Fruit fly (Drosophila melanogaster) whole organism: Measurements from ENCODE around the gene CG7091.

Source experiments
- Dll ChIP-seq: fragments of >200 bp; optimal IDR thresholded peaks from 2 replicates; lab custom pipeline; 2017
- EcR ChIP-seq, 2 experiments: fragments of >200 bp; optimal IDR thresholded peaks; 2 replicates each; lab custom pipeline; 2017; ENCODE audit warnings: missing biosample characterization in 2 of 2, missing genetic modification characterization in 2 of 2, missing genetic modification reagents in 2 of 2
- pan ChIP-seq: fragments of >200 bp; optimal IDR thresholded peaks from 2 replicates; lab custom pipeline; 2017

dm6 chr3R:13018284-13018900, 40.6 kb downstream of the CG7091 start:
- TF ChIP-seq EcR (GFP tag; optimal IDR thresholded peaks at IDR 0.05; lab: Kevin White, UChicago) (no peak), pan (no peak), Dll (lab: Kevin White, UChicago) (no peak)
